Worm (Caenorhabditis elegans): Measurements from ENCODE around the gene ttr-32.
A peak's percentile ranks its signal among the peaks of the same experiment; 100 is the strongest.

ttr-32 gene

DNA sequence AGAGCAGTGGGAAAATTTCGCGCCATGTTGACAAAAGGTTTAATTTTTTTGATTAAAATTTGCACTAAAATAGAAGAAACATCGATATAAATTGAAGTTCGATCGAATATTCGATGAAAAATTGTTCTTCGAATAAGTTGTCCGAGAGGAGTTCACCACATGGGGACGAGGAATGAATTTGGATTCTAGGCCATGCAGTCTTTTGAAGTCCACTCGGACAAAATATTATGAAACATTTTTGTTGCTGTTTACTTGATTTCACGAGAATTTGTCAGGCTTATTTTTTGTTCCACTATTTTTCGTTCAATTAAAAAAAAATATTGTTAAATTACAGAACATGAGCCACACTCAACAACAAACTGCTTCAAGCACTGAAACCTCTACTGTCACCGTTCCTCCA, 45.5 kb upstream of the ttr-32 start, which contains the start of the genes cux-7 and C07H6.2 (continued):
- TF ChIP-seq hlh-26 (GFP tag; conservative IDR thresholded peaks at IDR 0.05) (no peak), lsy-27 (tag; optimal IDR thresholded peaks at IDR 0.05; ENCODE audit: borderline replicate concordance, insufficient read depth) (no peak), let-526 (GFP tag; IDR thresholded peaks at IDR 0.05) (peak; percentile 95), F22D6.2 (tag; optimal IDR thresholded peaks at IDR 0.05) (peak; percentile 87), ceh-91 (GFP tag; IDR thresholded peaks at IDR 0.05) (peak; percentile 75; the same call in 1 of the 2 replicates), K11D2.4 (GFP tag; IDR thresholded peaks at IDR 0.05) (peak; percentile 87), B0261.1 (tag; optimal IDR thresholded peaks at IDR 0.05) (peak; percentile 36), unc-130 (GFP tag; optimal IDR thresholded peaks at IDR 0.05) (peak; percentile 97), F57C9.4 (tag; optimal IDR thresholded peaks at IDR 0.05) (peak; percentile 97), F39B2.1 (GFP tag; IDR thresholded peaks at IDR 0.05) (peak; percentile 35; the same call in 1 of the 2 replicates), ccch-3 (GFP tag; optimal IDR thresholded peaks at IDR 0.05) (peak; percentile 97), nfya-2 (GFP tag; IDR thresholded peaks at IDR 0.05) (peak; percentile 49; the same call in 1 of the 2 replicates), ztf-18 (tag; optimal IDR thresholded peaks at IDR 0.05) (peak; percentile 71), ceh-40 (GFP tag; IDR thresholded peaks at IDR 0.05) (peak; percentile 87), snpc-4 (GFP tag; optimal IDR thresholded peaks at IDR 0.05) (peak; percentile 16), snpc-4 (tag; optimal IDR thresholded peaks at IDR 0.05) (peak in 2 of 4 experiments; percentile 63 to 78), C06A6.2 (GFP tag; conservative IDR thresholded peaks at IDR 0.05) (peak; percentile 78; the same call in 1 of the 2 replicates), ceh-100 (GFP tag; IDR thresholded peaks at IDR 0.05) (peak; percentile 79), F55B11.4 (tag; optimal IDR thresholded peaks at IDR 0.05; ENCODE audit: borderline replicate concordance, insufficient read depth) (no peak), madf-8 (GFP tag; conservative IDR thresholded peaks at IDR 0.05) (peak; percentile 72), sptf-2 (GFP tag; optimal IDR thresholded peaks at IDR 0.05) (no peak), ceh-79 (tag; optimal IDR thresholded peaks at IDR 0.05) (peak; percentile 84), bed-1 (GFP tag; IDR thresholded peaks at IDR 0.05) (no peak), ceh-58 (GFP tag; IDR thresholded peaks at IDR 0.05) (no peak), tbx-9 (tag; optimal IDR thresholded peaks at IDR 0.05; ENCODE audit: borderline replicate concordance) (no peak), D2030.7 (GFP tag; IDR thresholded peaks at IDR 0.05) (peak; percentile 75), ztf-6 (GFP tag; IDR thresholded peaks at IDR 0.05) (peak; percentile 79), B0019.2 (GFP tag; conservative IDR thresholded peaks at IDR 0.05) (peak; percentile 54; the same call in 1 of the 2 replicates), pbrm-1 (GFP tag; IDR thresholded peaks at IDR 0.05) (peak; percentile 86), nhr-27 (tag; optimal IDR thresholded peaks at IDR 0.05) (peak; percentile 79), nfya-1 (tag; optimal IDR thresholded peaks at IDR 0.05; ENCODE audit: borderline replicate concordance, insufficient read depth) (no peak), Y56A3A.18 (GFP tag; IDR thresholded peaks at IDR 0.05) (peak; percentile 58; the same call in 1 of the 2 replicates), nfyb-1 (GFP tag; IDR thresholded peaks at IDR 0.05) (peak; percentile 93), sea-2 (GFP tag; IDR thresholded peaks at IDR 0.05) (peak; percentile 85), mcd-1 (GFP tag; IDR thresholded peaks at IDR 0.05) (peak; percentile 88), mel-28 (tag; optimal IDR thresholded peaks at IDR 0.05; ENCODE audit: borderline replicate concordance) (peak; percentile 34), bed-2 (GFP tag; IDR thresholded peaks at IDR 0.05) (peak; percentile 96), nhr-179 (tag; optimal IDR thresholded peaks at IDR 0.05) (no peak), F57A8.1 (GFP tag; optimal IDR thresholded peaks at IDR 0.05) (no peak), sdz-38 (tag; optimal IDR thresholded peaks at IDR 0.05) (peak; percentile 24), lin-54 (GFP tag; optimal IDR thresholded peaks at IDR 0.05) (peak; percentile 88), die-1 (tag; optimal IDR thresholded peaks at IDR 0.05) (no peak), rpc-1 (optimal IDR thresholded peaks at IDR 0.05) (no peak), rpc-1 (tag; optimal IDR thresholded peaks at IDR 0.05) (no peak), madf-6 (GFP tag; IDR thresholded peaks at IDR 0.05) (peak; percentile 87), efl-1 (GFP tag; optimal IDR thresholded peaks at IDR 0.05) (peak; percentile 48), somi-1 (GFP tag; optimal IDR thresholded peaks at IDR 0.05) (peak; percentile 74), hsf-1 (GFP tag; IDR thresholded peaks at IDR 0.05) (peak; percentile 45; the same call in 1 of the 2 replicates)
